Worm (Caenorhabditis elegans): ENCODE measurements around the gene msp-31.

DNA sequence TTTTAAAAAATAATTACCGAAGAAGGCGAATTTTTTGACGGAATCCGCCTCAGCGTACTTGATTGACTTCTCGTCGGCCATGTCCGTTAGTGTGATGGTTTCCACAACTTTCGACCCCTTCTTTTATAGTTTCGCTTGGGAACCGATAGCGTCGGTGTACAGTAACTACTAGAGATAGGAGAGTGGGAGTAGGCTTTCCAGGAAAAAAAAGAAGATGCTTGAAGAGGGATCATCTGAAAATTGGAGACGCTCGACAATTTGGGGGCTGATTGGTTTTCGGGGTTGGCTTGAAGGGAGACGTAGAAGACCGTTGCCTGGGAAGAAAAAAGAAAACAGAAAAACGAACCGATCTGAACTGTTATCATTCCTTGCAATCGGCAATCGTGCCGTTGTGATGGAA lies 45.7 kb downstream of the msp-31 start, which contains the start of gene col-20:
- TF ChIP-seq lin-39 (tag; optimal IDR thresholded peaks at IDR 0.05) (no peak), nhr-76 (tag; optimal IDR thresholded peaks at IDR 0.05) (no peak), pqm-1 (tag; optimal IDR thresholded peaks at IDR 0.05) (no peak), lsy-12 (tag; optimal IDR thresholded peaks at IDR 0.05) (no peak)

Data from whole organism, L3 larva.